Fruit fly (Drosophila melanogaster) whole organism, larva: ENCODE measurements around the gene Rsph9.

ENCODE experiments used
- noc ChIP-seq: fragments of 200-800 bp; sonication (Bioruptor generic); optimal IDR thresholded peaks from 3 replicates; lab custom pipeline; 2019; ENCODE audit warnings: missing biosample characterization, mild to moderate bottlenecking, missing genetic modification characterization, moderate library complexity

Gene Rsph9

dm6 chr2L:17429788-17430587 lies 17.6 kb upstream of the Rsph9 start:
- TF ChIP-seq noc (tag; lab: Kevin White, UChicago) = peak; percentile 97

dm6 chr2L:17427929-17428456 lies 15.6 kb upstream of the Rsph9 start:
- TF ChIP-seq noc (tag; lab: Kevin White, UChicago) = peak; percentile 14

dm6 chr2L:17427187-17427586 lies 14.8 kb upstream of the Rsph9 start:
- no peak for TF ChIP-seq noc (tag; lab: Kevin White, UChicago)

dm6 chr2L:17425412-17425811 lies 13.0 kb upstream of the Rsph9 start:
- no peak for TF ChIP-seq noc (tag; lab: Kevin White, UChicago)

- no peak for TF ChIP-seq noc (tag; lab: Kevin White, UChicago)
Observed at dm6 chr2L:17425005-17425404, 12.6 kb upstream of the Rsph9 start.

dm6 chr2L:17422089-17422488 lies 9.7 kb upstream of the Rsph9 start:
- TF ChIP-seq noc (tag; lab: Kevin White, UChicago) = no peak

- TF ChIP-seq noc (tag; lab: Kevin White, UChicago) = peak; percentile 24
Observed at dm6 chr2L:17421366-17421765, 8.9 kb upstream of the Rsph9 start.

- no peak for TF ChIP-seq noc (tag; lab: Kevin White, UChicago)
Observed at dm6 chr2L:17420419-17420818, 8.0 kb upstream of the Rsph9 start.

- no peak for TF ChIP-seq noc (tag; lab: Kevin White, UChicago)
Observed at dm6 chr2L:17410358-17410757, 2.1 kb downstream of the Rsph9 start, which contains the start of the genes Polr2J and CG15141. TSS of gene Polr2J (minus strand) at chr2L:17410406. TSS of gene CG15141 (plus strand) at chr2L:17410641.

- no peak for TF ChIP-seq noc (tag; lab: Kevin White, UChicago)
Observed at dm6 chr2L:17402493-17402892, 9.9 kb downstream of the Rsph9 start.

dm6 chr2L:17397372-17397771 lies 15.1 kb downstream of the Rsph9 start:
- no peak for TF ChIP-seq noc (tag; lab: Kevin White, UChicago)

dm6 chr2L:17394939-17395338 lies 17.5 kb downstream of the Rsph9 start:
- peak; percentile 38 for TF ChIP-seq noc (tag; lab: Kevin White, UChicago)

- TF ChIP-seq noc (tag; lab: Kevin White, UChicago) = no peak
Observed at dm6 chr2L:17390782-17391181, 21.7 kb downstream of the Rsph9 start.

dm6 chr2L:17389104-17389503 lies 23.3 kb downstream of the Rsph9 start:
- peak; percentile 51 for TF ChIP-seq noc (tag; lab: Kevin White, UChicago)

dm6 chr2L:17387735-17388367 lies 24.6 kb downstream of the Rsph9 start:
- TF ChIP-seq noc (tag; lab: Kevin White, UChicago) = peak; percentile 48

- no peak for TF ChIP-seq noc (tag; lab: Kevin White, UChicago)
Observed at dm6 chr2L:17385221-17385529, 27.3 kb downstream of the Rsph9 start.
